Worm (Caenorhabditis elegans) whole organism, L1 larva: ENCODE results near the gene col-175.

Experiments
- efl-1 ChIP-seq, 4 experiments: fragments of 150-350 bp; optimal IDR thresholded peaks in 3 of 4; peaks in 1 of 4; 1 replicate in 1 of 4; 2 replicates in 3 of 4; lab custom pipeline; 2014; ENCODE audit warnings: missing biosample characterization in 2 of 4, missing genetic modification characterization in 2 of 4, missing genetic modification reagents in 2 of 4
- nhr-28 ChIP-seq: fragments of 150-350 bp; optimal IDR thresholded peaks from 2 replicates; lab custom pipeline; 2014; ENCODE audit warnings: missing biosample characterization, missing genetic modification characterization

Gene col-175

DNA sequence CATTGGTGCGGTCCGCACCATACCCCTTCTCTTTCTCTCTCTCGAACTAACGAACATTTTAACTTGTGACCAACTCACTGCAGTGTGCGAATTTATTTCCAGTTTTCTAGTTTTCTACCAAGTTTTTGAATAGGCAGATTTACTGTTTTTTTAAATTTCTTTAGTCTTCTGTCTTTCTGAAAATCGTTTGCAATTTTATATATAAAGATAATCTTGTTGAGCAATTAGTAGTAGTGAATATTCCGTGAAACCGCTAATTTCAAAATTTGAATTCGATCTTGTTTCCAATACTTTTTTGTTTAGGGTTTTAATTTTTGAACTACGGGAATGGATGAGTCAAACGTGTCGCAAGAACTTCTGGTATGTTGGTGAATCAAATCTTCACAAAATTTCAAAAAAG lies 50.6 kb downstream of the col-175 start, which contains the start of gene Y81B9A.2:
Gene Y81B9A.2 (plus strand): TSS at position 301 of the 400 bp plus-strand sequence.
- TF ChIP-seq efl-1 (optimal IDR thresholded peaks at IDR 0.05; lab: Kevin White, UChicago), result no peak
- TF ChIP-seq efl-1 (GFP tag; optimal IDR thresholded peaks at IDR 0.05 in 1 of 2; lab: Kevin White, UChicago), result peak in 1 of 2 experiments; percentile 14
- TF ChIP-seq nhr-28 (tag; lab: Kevin White, UChicago), result no peak
